Fruit fly (Drosophila melanogaster): Measurements from ENCODE around the gene CG17564.

DNA sequence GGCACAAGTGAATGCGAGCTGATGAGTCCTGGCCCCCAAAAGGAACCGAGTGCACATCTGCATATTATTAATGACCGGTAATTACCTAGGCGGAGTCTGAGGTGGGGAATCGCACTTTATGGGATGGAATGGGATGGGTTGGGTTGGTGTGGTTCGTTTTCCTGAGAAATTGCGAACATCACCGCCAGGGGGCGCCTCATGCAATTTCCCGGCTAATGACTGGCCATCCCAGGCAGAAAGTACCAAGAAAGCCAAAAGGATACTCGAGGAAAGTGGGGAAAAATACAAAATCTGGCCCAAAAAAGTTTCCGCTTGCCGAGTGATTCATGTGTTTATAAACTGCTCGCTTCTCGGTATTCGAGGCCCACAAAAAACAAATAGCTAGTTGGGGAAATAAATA lies 19.6 kb upstream of the CG17564 start:
- TF ChIP-seq usp (GFP tag; optimal IDR thresholded peaks at IDR 0.05) = no peak
- TF ChIP-seq CG8478 (optimal IDR thresholded peaks at IDR 0.05) = no peak
- no peak for TF ChIP-seq Dll (optimal IDR thresholded peaks at IDR 0.05)
- TF ChIP-seq psq (optimal IDR thresholded peaks at IDR 0.05) = no peak
- no peak for TF ChIP-seq EcR (GFP tag; optimal IDR thresholded peaks at IDR 0.05)
- TF ChIP-seq pan (optimal IDR thresholded peaks at IDR 0.05) = no peak
